Fruit fly (Drosophila melanogaster) whole organism, embryonic: Measurements from ENCODE around the gene CG43078.

Source experiments
- Awh ChIP-seq: fragments of 200-800 bp; sonication (Bioruptor generic); IDR thresholded peaks from 2 replicates; pipeline ENCODE4, ENCODE4 v1.3.6; 2022; ENCODE audit warnings: missing biosample characterization, missing genetic modification characterization
- Bgb ChIP-seq: fragments of 200-800 bp; sonication (Bioruptor generic); IDR thresholded peaks from 2 replicates; pipeline ENCODE4 v1.3.6; 2022; ENCODE audit warnings: missing biosample characterization, missing genetic modification characterization; ENCODE audit not compliant: partially characterized antibody
- CG10274 ChIP-seq: fragments of 200-800 bp; sonication (Bioruptor generic); optimal IDR thresholded peaks from 3 replicates; lab custom pipeline; 2017; ENCODE audit warnings: missing biosample characterization, mild to moderate bottlenecking, missing genetic modification characterization
- CG12219 ChIP-seq: fragments of 200-800 bp; sonication (Bioruptor generic); optimal IDR thresholded peaks from 3 replicates; lab custom pipeline; 2018; ENCODE audit warnings: missing biosample characterization, mild to moderate bottlenecking, missing genetic modification characterization
- CG1233 ChIP-seq: fragments of 200-800 bp; sonication (Bioruptor generic); optimal IDR thresholded peaks from 4 replicates; lab custom pipeline; 2018; ENCODE audit warnings: missing biosample characterization, mild to moderate bottlenecking, missing genetic modification characterization
- CG13287 ChIP-seq: fragments of 200-800 bp; sonication (Bioruptor generic); IDR thresholded peaks from 2 replicates; pipeline ENCODE4 v1.3.6; 2022; ENCODE audit warnings: missing biosample characterization, missing genetic modification characterization; ENCODE audit not compliant: partially characterized antibody
- CG15073 ChIP-seq: fragments of 200-800 bp; sonication (Bioruptor generic); optimal IDR thresholded peaks from 2 replicates; lab custom pipeline; 2016; ENCODE audit warnings: missing biosample characterization, missing genetic modification characterization
- CG15601 ChIP-seq: fragments of 200-800 bp; sonication (Bioruptor generic); optimal IDR thresholded peaks from 3 replicates; lab custom pipeline; 2019; ENCODE audit warnings: missing biosample characterization, mild to moderate bottlenecking, missing genetic modification characterization, moderate library complexity
- CG15696 ChIP-seq: fragments of 200-800 bp; sonication (Bioruptor generic); optimal IDR thresholded peaks from 2 replicates; lab custom pipeline; 2019; ENCODE audit warnings: missing biosample characterization, mild to moderate bottlenecking, missing genetic modification characterization, moderate library complexity
- CG18262 ChIP-seq: fragments of 200-800 bp; optimal IDR thresholded peaks from 3 replicates; lab custom pipeline; 2019; ENCODE audit warnings: missing biosample characterization, mild to moderate bottlenecking, missing genetic modification characterization, moderate library complexity
- CG2889 ChIP-seq: fragments of 200-800 bp; sonication (Bioruptor generic); IDR thresholded peaks from 3 replicates; pipeline ENCODE4 v1.3.6; 2022; ENCODE audit warnings: missing biosample characterization, missing genetic modification characterization
- CG31365 ChIP-seq: fragments of 200-800 bp; sonication (Bioruptor generic); optimal IDR thresholded peaks from 2 replicates; lab custom pipeline; 2018; ENCODE audit warnings: missing biosample characterization, mild to moderate bottlenecking, missing genetic modification characterization
- CG31441 ChIP-seq: fragments of 200-800 bp; sonication (Bioruptor generic); IDR thresholded peaks from 2 replicates; pipeline ENCODE4 v1.3.6; 2022; ENCODE audit warnings: missing biosample characterization, missing genetic modification characterization
- CG4617 ChIP-seq: fragments of 200-800 bp; sonication (Bioruptor generic); optimal IDR thresholded peaks from 3 replicates; lab custom pipeline; 2016; ENCODE audit warnings: missing biosample characterization, missing genetic modification characterization, borderline replicate concordance
- CG4707 ChIP-seq: fragments of 200-800 bp; sonication (Bioruptor generic); optimal IDR thresholded peaks from 2 replicates; lab custom pipeline; 2018; ENCODE audit warnings: missing biosample characterization, mild to moderate bottlenecking, missing genetic modification characterization, moderate library complexity
- CG6254 ChIP-seq: fragments of 200-800 bp; sonication (Bioruptor generic); optimal IDR thresholded peaks from 3 replicates; lab custom pipeline; 2017; ENCODE audit warnings: mild to moderate bottlenecking, missing biosample characterization, missing genetic modification reagents, missing genetic modification characterization
- CG6854 ChIP-seq: fragments of 200-800 bp; sonication (Bioruptor generic); optimal IDR thresholded peaks from 3 replicates; lab custom pipeline; 2017; ENCODE audit warnings: missing biosample characterization, mild to moderate bottlenecking, missing genetic modification characterization
- CG7357 ChIP-seq: fragments of 200-800 bp; sonication (Bioruptor generic); IDR thresholded peaks from 3 replicates; pipeline ENCODE4 v1.3.6; 2022; ENCODE audit warnings: missing biosample characterization, missing genetic modification characterization
- CG9437 ChIP-seq: fragments of 200-800 bp; sonication (Bioruptor generic); optimal IDR thresholded peaks from 2 replicates; lab custom pipeline; 2018; ENCODE audit warnings: missing biosample characterization, mild to moderate bottlenecking, missing genetic modification characterization
- CkIIα-i1 ChIP-seq: fragments of 200-800 bp; sonication (Bioruptor generic); IDR thresholded peaks from 2 replicates; pipeline ENCODE4 v1.3.6; 2022; ENCODE audit warnings: missing biosample characterization, missing genetic modification characterization
- Dad ChIP-seq: fragments of 200-800 bp; sonication (Bioruptor generic); optimal IDR thresholded peaks from 3 replicates; lab custom pipeline; 2016; ENCODE audit warnings: missing biosample characterization, missing genetic modification characterization
- Dbx ChIP-seq: fragments of 200-800 bp; sonication (Bioruptor generic); IDR thresholded peaks from 3 replicates; pipeline ENCODE4 v1.3.6; 2022; ENCODE audit warnings: missing biosample characterization, missing genetic modification characterization
- E2f2 ChIP-seq: fragments of 200-800 bp; sonication (Bioruptor generic); IDR thresholded peaks from 2 replicates; pipeline ENCODE4 v1.3.6; 2022; ENCODE audit warnings: missing biosample characterization, missing genetic modification characterization
- Fer3 ChIP-seq: fragments of 200-800 bp; sonication (Bioruptor generic); optimal IDR thresholded peaks from 2 replicates; lab custom pipeline; 2018; ENCODE audit warnings: missing biosample characterization, mild to moderate bottlenecking, missing genetic modification characterization, moderate library complexity
- Lim3 ChIP-seq: fragments of 200-800 bp; sonication (Bioruptor generic); IDR thresholded peaks from 2 replicates; pipeline ENCODE4 v1.3.6; 2022; ENCODE audit warnings: missing biosample characterization, missing genetic modification characterization
- Six4 ChIP-seq: fragments of 200-800 bp; sonication (Bioruptor generic); optimal IDR thresholded peaks from 2 replicates; lab custom pipeline; 2016; ENCODE audit warnings: missing biosample characterization, missing genetic modification characterization
- Stat92E ChIP-seq, 3 experiments: fragments of >200 bp in 2 of 3; fragments of 200-800 bp in 1 of 3; sonication (Bioruptor generic) in 1 of 3; optimal IDR thresholded peaks; 2 replicates each; lab custom pipeline; 2017 to 2019; ENCODE audit warnings: missing biosample characterization in 3 of 3, missing genetic modification characterization in 3 of 3, mild to moderate bottlenecking in 1 of 3, moderate library complexity in 1 of 3
- Trl ChIP-seq, 3 experiments: fragments of >200 bp in 2 of 3; fragments of 200-800 bp in 1 of 3; sonication (Bioruptor generic) in 1 of 3; optimal IDR thresholded peaks; 2 replicates in 1 of 3; 3 replicates in 2 of 3; lab custom pipeline; 2016 to 2017; ENCODE audit warnings: missing biosample characterization in 1 of 3, missing genetic modification characterization in 1 of 3
- Vsx1 ChIP-seq: fragments of 200-800 bp; sonication (Bioruptor generic); optimal IDR thresholded peaks from 2 replicates; lab custom pipeline; 2017; ENCODE audit warnings: missing biosample characterization, mild to moderate bottlenecking, missing genetic modification characterization, missing genetic modification reagents
- ab ChIP-seq: fragments of 200-800 bp; sonication (Bioruptor generic); optimal IDR thresholded peaks from 2 replicates; lab custom pipeline; 2016; ENCODE audit warnings: missing biosample characterization, missing genetic modification characterization
- bsh ChIP-seq, 2 experiments: fragments of 200-800 bp; sonication (Bioruptor generic); optimal IDR thresholded peaks; 2 replicates each; lab custom pipeline; 2017 to 2018; ENCODE audit warnings: mild to moderate bottlenecking in 2 of 2, missing biosample characterization in 2 of 2, missing genetic modification characterization in 2 of 2, moderate library complexity in 1 of 2
- corto ChIP-seq: fragments of 200-800 bp; sonication (Bioruptor generic); optimal IDR thresholded peaks from 2 replicates; lab custom pipeline; 2016; ENCODE audit warnings: missing biosample characterization, mild to moderate bottlenecking, missing genetic modification characterization, moderate library complexity
- fd3F ChIP-seq: fragments of 200-800 bp; sonication (Bioruptor generic); optimal IDR thresholded peaks from 2 replicates; lab custom pipeline; 2018; ENCODE audit warnings: missing biosample characterization, mild to moderate bottlenecking, missing genetic modification characterization, moderate library complexity
- hbn ChIP-seq: fragments of 200-800 bp; sonication (Bioruptor generic); IDR thresholded peaks from 2 replicates; pipeline ENCODE4 v1.3.6; 2022; ENCODE audit warnings: missing biosample characterization, missing genetic modification characterization; ENCODE audit not compliant: partially characterized antibody
- jumu ChIP-seq: fragments of 200-800 bp; sonication (Bioruptor generic); optimal IDR thresholded peaks from 3 replicates; lab custom pipeline; 2016; ENCODE audit warnings: missing biosample characterization, missing genetic modification characterization
- knrl ChIP-seq: fragments of 200-800 bp; sonication (Bioruptor generic); IDR thresholded peaks from 3 replicates; pipeline ENCODE4 v1.3.6; 2022; ENCODE audit warnings: missing biosample characterization, missing genetic modification characterization; ENCODE audit not compliant: partially characterized antibody
- lbe ChIP-seq: fragments of 200-800 bp; sonication (Bioruptor generic); optimal IDR thresholded peaks from 2 replicates; lab custom pipeline; 2016; ENCODE audit warnings: missing biosample characterization, mild to moderate bottlenecking, missing genetic modification characterization
- lmd ChIP-seq: fragments of 200-800 bp; sonication (Bioruptor generic); IDR thresholded peaks from 2 replicates; pipeline ENCODE4 v1.3.6; 2022; ENCODE audit warnings: missing biosample characterization, missing genetic modification characterization
- maf-S ChIP-seq: fragments of 200-800 bp; sonication (Bioruptor generic); optimal IDR thresholded peaks from 2 replicates; lab custom pipeline; 2016; ENCODE audit warnings: missing biosample characterization, missing genetic modification characterization
- onecut ChIP-seq: fragments of 200-800 bp; sonication (Bioruptor generic); IDR thresholded peaks from 2 replicates; pipeline ENCODE4 v1.3.6; 2022; ENCODE audit warnings: missing biosample characterization, missing genetic modification characterization
- pho ChIP-seq: fragments of 200-800 bp; sonication (Bioruptor generic); optimal IDR thresholded peaks from 2 replicates; lab custom pipeline; 2016; ENCODE audit warnings: missing biosample characterization, missing genetic modification characterization
- pita ChIP-seq: fragments of 200-800 bp; sonication (Bioruptor generic); optimal IDR thresholded peaks from 2 replicates; lab custom pipeline; 2017; ENCODE audit warnings: missing biosample characterization, mild to moderate bottlenecking, missing genetic modification characterization
- pnt ChIP-seq: fragments of 200-800 bp; sonication (Bioruptor generic); optimal IDR thresholded peaks from 3 replicates; lab custom pipeline; 2016; ENCODE audit warnings: missing biosample characterization, missing genetic modification characterization
- pros ChIP-seq: fragments of 200-800 bp; sonication (Bioruptor generic); optimal IDR thresholded peaks from 3 replicates; lab custom pipeline; 2019; ENCODE audit warnings: missing biosample characterization, mild to moderate bottlenecking, missing genetic modification characterization, moderate library complexity
- ro ChIP-seq: fragments of 200-800 bp; sonication (Bioruptor generic); IDR thresholded peaks from 2 replicates; pipeline ENCODE4 v1.3.6; 2022; ENCODE audit warnings: missing biosample characterization, missing genetic modification characterization
- schlank ChIP-seq: fragments of 200-800 bp; sonication (Bioruptor generic); optimal IDR thresholded peaks from 2 replicates; lab custom pipeline; 2018; ENCODE audit warnings: missing biosample characterization, mild to moderate bottlenecking, missing genetic modification characterization
- tio ChIP-seq: fragments of 200-800 bp; sonication (Bioruptor generic); optimal IDR thresholded peaks from 2 replicates; lab custom pipeline; 2017; ENCODE audit warnings: missing biosample characterization, missing genetic modification characterization, inconsistent platforms
- tx ChIP-seq: fragments of 200-800 bp; sonication (Bioruptor generic); optimal IDR thresholded peaks from 2 replicates; lab custom pipeline; 2016; ENCODE audit warnings: missing biosample characterization, missing genetic modification characterization

CG43078 gene

DNA sequence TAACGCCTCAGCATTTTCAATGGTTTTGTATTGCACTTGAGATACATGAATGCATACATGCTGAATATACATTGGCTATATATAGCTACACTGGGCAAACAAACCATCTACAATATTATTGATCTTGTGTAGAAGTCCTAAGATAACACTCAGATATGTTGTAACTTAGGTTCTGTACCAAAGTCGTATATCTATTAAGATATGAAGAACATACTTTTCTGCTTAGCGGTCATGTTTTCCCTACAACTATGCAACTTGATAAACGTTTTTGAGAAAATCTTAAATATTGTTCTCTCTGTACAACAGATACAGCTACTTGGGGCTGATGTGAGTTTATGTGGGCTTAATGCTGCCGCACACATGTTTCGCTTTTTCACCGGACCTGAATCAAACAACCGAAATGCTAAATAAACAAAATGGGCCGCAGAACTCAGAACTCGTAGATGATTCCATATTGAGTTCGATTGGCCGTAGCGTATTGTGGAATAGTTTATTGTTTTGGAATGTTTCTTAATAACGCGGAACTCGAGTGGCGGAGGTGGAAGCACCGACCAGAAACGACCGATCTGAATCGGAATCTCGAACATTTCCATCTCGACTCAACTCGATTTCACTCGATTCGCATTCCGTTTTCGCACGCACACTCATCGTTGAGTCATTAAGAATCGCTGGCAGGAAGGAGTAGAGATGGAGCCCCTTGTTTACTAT, 27.3 kb upstream of the CG43078 start (continued):
- TF ChIP-seq Trl (optimal IDR thresholded peaks at IDR 0.05; lab: Kevin White, UChicago) = no peak
- peak; percentile 56 for TF ChIP-seq Trl (GFP tag; optimal IDR thresholded peaks at IDR 0.05; lab: Kevin White, UChicago)
- TF ChIP-seq Lim3 (GFP tag; lab: Robert Waterston, UW) = no peak
- peak; percentile 41 for TF ChIP-seq pnt (GFP tag; lab: Kevin White, UChicago)
- no peak for TF ChIP-seq Dad (GFP tag; lab: Kevin White, UChicago)
- TF ChIP-seq schlank (tag; lab: Kevin White, UChicago) = no peak
- TF ChIP-seq lbe = no peak
- TF ChIP-seq bsh (GFP tag; optimal IDR thresholded peaks at IDR 0.05; lab: Kevin White, UChicago) = peak; percentile 17 to 78
- TF ChIP-seq CG2889 (GFP tag; lab: Robert Waterston, UW) = no peak
- TF ChIP-seq corto (GFP tag; lab: Kevin White, UChicago) = no peak
- no peak for TF ChIP-seq CG10274 (GFP tag; lab: Kevin White, UChicago)
- peak; percentile 71 for TF ChIP-seq CG15601 (tag; lab: Kevin White, UChicago)
- TF ChIP-seq CG18262 (tag; lab: Kevin White, UChicago) = peak; percentile 74
- no peak for TF ChIP-seq Stat92E (GFP tag; optimal IDR thresholded peaks at IDR 0.05; lab: Kevin White, UChicago)
- peak; percentile 12; the same call in 1 of the 2 replicates for TF ChIP-seq E2f2 (GFP tag; lab: Robert Waterston, UW)
- TF ChIP-seq CG7357 = no peak
- TF ChIP-seq ab (GFP tag; lab: Kevin White, UChicago) = no peak
- TF ChIP-seq CG4617 (GFP tag; lab: Kevin White, UChicago) = no peak
- no peak for TF ChIP-seq CG6854 (GFP tag; lab: Kevin White, UChicago)
- TF ChIP-seq hbn (GFP tag; lab: Robert Waterston, UW) = no peak
- no peak for TF ChIP-seq tx (GFP tag; lab: Kevin White, UChicago)
- peak; percentile 32 for TF ChIP-seq Fer3 (tag; lab: Kevin White, UChicago)
- TF ChIP-seq CG1233 (GFP tag; lab: Kevin White, UChicago) = peak; percentile 26
- TF ChIP-seq knrl = no peak
- TF ChIP-seq CkIIα-i1 = no peak
- TF ChIP-seq onecut = peak; percentile 16; the same call in 1 of the 2 replicates
- peak; percentile 24 for TF ChIP-seq tio (GFP tag; lab: Kevin White, UChicago)
- TF ChIP-seq lmd (GFP tag; lab: Robert Waterston, UW) = peak; percentile 55
- TF ChIP-seq CG15073 = no peak
- TF ChIP-seq ro (GFP tag; lab: Robert Waterston, UW) = no peak
- TF ChIP-seq Bgb (GFP tag; lab: Robert Waterston, UW) = no peak
- peak; percentile 34 for TF ChIP-seq CG9437 (GFP tag; lab: Kevin White, UChicago)
- TF ChIP-seq CG15696 (tag; lab: Kevin White, UChicago) = peak; percentile 62
- peak; percentile 10 for TF ChIP-seq Six4
- TF ChIP-seq Dbx (GFP tag; lab: Robert Waterston, UW) = 0 out of 3 replicates have a peak, but pooled peaks have one; percentile 19
- TF ChIP-seq CG4707 (GFP tag; lab: Kevin White, UChicago) = peak; percentile 51
- no peak for TF ChIP-seq fd3F (GFP tag; lab: Kevin White, UChicago)
- TF ChIP-seq CG6254 (GFP tag; lab: Kevin White, UChicago) = peak; percentile 53
- no peak for TF ChIP-seq pho (GFP tag; lab: Kevin White, UChicago)
- no peak for TF ChIP-seq CG31365
- peak; percentile 35 for TF ChIP-seq CG12219
- TF ChIP-seq Awh = no peak
- no peak for TF ChIP-seq CG13287
- no peak for TF ChIP-seq pita
- no peak for TF ChIP-seq pros (GFP tag; lab: Kevin White, UChicago)
- no peak for TF ChIP-seq maf-S
- TF ChIP-seq jumu (GFP tag; lab: Kevin White, UChicago) = peak; percentile 9
- TF ChIP-seq CG31441 (GFP tag; lab: Robert Waterston, UW) = peak; percentile 80
- TF ChIP-seq Vsx1 (GFP tag; lab: Kevin White, UChicago) = peak; percentile 67
